Fruit fly (Drosophila melanogaster): ENCODE data around the gene Jon99Fi.

Gene Jon99Fi

DNA sequence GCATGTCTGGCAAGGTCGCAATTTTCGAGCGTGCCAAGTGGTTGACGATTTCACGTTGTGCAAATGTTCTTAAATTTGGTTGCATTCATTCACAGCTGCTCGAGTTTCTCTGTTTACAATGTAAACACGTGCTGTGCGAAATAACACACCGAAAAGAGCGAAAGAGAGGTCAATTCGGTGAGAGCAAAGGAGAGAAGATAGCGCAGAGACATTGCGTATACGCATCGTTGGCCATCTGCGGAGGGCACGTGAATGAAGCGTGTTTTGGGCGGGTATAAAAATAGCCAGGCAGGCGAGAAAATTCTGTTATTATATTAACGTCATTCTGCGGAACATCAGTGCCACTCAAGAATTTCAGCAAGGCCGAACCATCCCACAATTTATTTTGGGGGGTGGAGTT is 34.3 kb upstream of the Jon99Fi start (continued):
- TF ChIP-seq HHEX (GFP tag; optimal IDR thresholded peaks at IDR 0.05) (no peak), dmrt99B (tag; optimal IDR thresholded peaks at IDR 0.05) (no peak), maf-S (GFP tag; optimal IDR thresholded peaks at IDR 0.05) (no peak), esg (GFP tag; conservative IDR thresholded peaks at IDR 0.05) (no peak), CG2889 (GFP tag; IDR thresholded peaks at IDR 0.05) (no peak), CHES-1-like (GFP tag; optimal IDR thresholded peaks at IDR 0.05) (no peak), crc (GFP tag; optimal IDR thresholded peaks at IDR 0.05) (no peak), seq (GFP tag; IDR thresholded peaks at IDR 0.05) (no peak), ftz-f1 (GFP tag; optimal IDR thresholded peaks at IDR 0.05) (no peak), CG14441 (GFP tag; IDR thresholded peaks at IDR 0.05) (no peak), CG8388 (GFP tag; optimal IDR thresholded peaks at IDR 0.05) (no peak), caup (GFP tag; optimal IDR thresholded peaks at IDR 0.05; ENCODE audit: severe bottlenecking) (no peak), bowl (GFP tag; IDR thresholded peaks at IDR 0.05) (no peak), psq (GFP tag; optimal IDR thresholded peaks at IDR 0.05) (no peak), cwo (GFP tag; optimal IDR thresholded peaks at IDR 0.05) (peak; percentile 94)

dm6 chr3R:30455817-30456544 is 32.8 kb upstream of the Jon99Fi start, which contains the start of gene aralar1:
aralar1 (minus strand) TSS chr3R:30455867.
- TF ChIP-seq CG17802 (tag; optimal IDR thresholded peaks at IDR 0.05) (peak; percentile 55), CTCF (GFP tag; optimal IDR thresholded peaks at IDR 0.05) (peak; percentile 88), E2f2 (GFP tag; IDR thresholded peaks at IDR 0.05) (peak; percentile 40; the same call in 1 of the 2 replicates), CG32772 (GFP tag; IDR thresholded peaks at IDR 0.05) (no peak), Hr39 (optimal IDR thresholded peaks at IDR 0.05) (no peak), Dp (GFP tag; optimal IDR thresholded peaks at IDR 0.05) (peak; percentile 25), CG8478 (optimal IDR thresholded peaks at IDR 0.05) (peak; percentile 24), Dfd (GFP tag; optimal IDR thresholded peaks at IDR 0.05) (peak in 1 of 2 experiments; percentile 26), onecut (GFP tag; IDR thresholded peaks at IDR 0.05) (peak; percentile 41), HLH4C (GFP tag; IDR thresholded peaks at IDR 0.05; ENCODE audit: partially characterized antibody) (0 out of 3 replicates have a peak, but pooled peaks have one; percentile 20), ro (GFP tag; IDR thresholded peaks at IDR 0.05) (no peak)

DNA sequence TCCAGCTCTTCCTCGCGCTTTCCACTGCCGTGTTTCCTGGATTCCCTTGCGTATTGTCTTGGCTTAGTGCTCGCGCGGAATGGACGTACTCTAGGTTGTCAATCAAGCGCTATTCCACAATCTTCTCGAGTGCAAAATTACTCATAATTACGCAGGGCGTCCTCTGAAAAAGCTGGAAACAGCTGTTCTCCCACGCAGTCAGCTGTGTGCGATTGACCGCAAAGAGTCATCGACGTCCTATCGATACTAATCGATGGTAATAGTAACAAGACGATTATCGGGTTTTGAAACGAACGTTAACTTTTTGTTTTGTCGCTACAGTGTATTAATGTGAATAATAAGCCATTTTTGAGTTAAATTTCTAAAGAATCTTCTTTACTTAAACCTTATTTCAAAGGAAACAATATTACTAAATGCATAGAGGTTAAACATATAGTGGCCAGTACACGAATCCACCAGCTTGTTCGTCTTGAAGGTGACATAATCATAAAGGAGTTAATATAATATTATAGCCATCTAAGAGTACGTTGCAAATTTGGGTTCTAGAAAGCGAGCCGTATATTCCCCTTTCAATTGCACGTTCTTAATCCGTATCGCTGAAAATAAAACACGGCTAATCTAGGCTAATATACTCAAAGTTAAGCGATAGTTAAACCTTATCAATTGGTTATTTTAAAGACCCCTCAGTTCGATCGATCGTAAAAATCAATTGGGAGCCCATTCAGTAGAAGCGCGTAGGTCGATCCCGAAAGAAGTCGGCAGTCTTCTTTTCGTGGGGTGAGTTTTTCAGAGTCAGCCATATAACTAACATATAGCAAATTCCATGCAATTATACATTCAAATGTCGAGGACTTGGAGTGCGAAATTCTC is 29.5 kb upstream of the Jon99Fi start, which contains the start of the genes CG2224 and CDase:
TSS of gene CG2224 (minus strand) at position 235 of the 870 bp plus-strand sequence.
TSS of gene CDase (plus strand) at position 456 of the 870 bp plus-strand sequence.
- TF ChIP-seq Myb (GFP tag; optimal IDR thresholded peaks at IDR 0.05) (peak; percentile 96), usp (GFP tag; optimal IDR thresholded peaks at IDR 0.05) (no peak), her (GFP tag; optimal IDR thresholded peaks at IDR 0.05) (peak; percentile 98), CG3281 (GFP tag; optimal IDR thresholded peaks at IDR 0.05) (no peak), Ptx1 (GFP tag; IDR thresholded peaks at IDR 0.05) (no peak), gsb (GFP tag; IDR thresholded peaks at IDR 0.05) (no peak), Deaf1 (tag; optimal IDR thresholded peaks at IDR 0.05) (no peak), CG2116 (GFP tag; optimal IDR thresholded peaks at IDR 0.05) (peak; percentile 74), ash1 (GFP tag; optimal IDR thresholded peaks at IDR 0.05) (no peak), CG18764 (GFP tag; optimal IDR thresholded peaks at IDR 0.05) (no peak), ERR (GFP tag; optimal IDR thresholded peaks at IDR 0.05) (no peak), Dip3 (GFP tag; optimal IDR thresholded peaks at IDR 0.05) (no peak), CG12236 (GFP tag; optimal IDR thresholded peaks at IDR 0.05) (no peak), BEAF-32 (GFP tag; optimal IDR thresholded peaks at IDR 0.05) (peak; percentile 82), CG4617 (GFP tag; optimal IDR thresholded peaks at IDR 0.05; ENCODE audit: borderline replicate concordance) (peak; percentile 16), CG13894 (tag; optimal IDR thresholded peaks at IDR 0.05) (no peak), CG3726 (GFP tag; IDR thresholded peaks at IDR 0.05) (no peak), tgo (GFP tag; IDR thresholded peaks at IDR 0.05) (no peak), HmgZ (tag; optimal IDR thresholded peaks at IDR 0.05) (peak; percentile 34), Xrp1 (GFP tag; IDR thresholded peaks at IDR 0.05) (no peak), CG13624 (GFP tag; optimal IDR thresholded peaks at IDR 0.05) (no peak), Gsc (GFP tag; IDR thresholded peaks at IDR 0.05) (no peak), z (GFP tag; IDR thresholded peaks at IDR 0.05) (no peak)
